Fruit fly (Drosophila melanogaster) whole organism, wandering third instar larva: ENCODE measurements around the gene Sh3beta.

Experiments used
- Myc ChIP-seq: fragments of >200 bp; optimal IDR thresholded peaks from 2 replicates; lab custom pipeline; 2017
- N ChIP-seq: fragments of >200 bp; optimal IDR thresholded peaks from 2 replicates; lab custom pipeline; 2018; ENCODE audit warnings: missing biosample characterization, missing external identifiers, missing genetic modification characterization
- OdsH ChIP-seq: fragments of 200-800 bp; sonication (Bioruptor generic); optimal IDR thresholded peaks from 2 replicates; lab custom pipeline; 2016; ENCODE audit warnings: missing biosample characterization, mild to moderate bottlenecking, missing genetic modification characterization
- Sp1 ChIP-seq: fragments of 200-800 bp; sonication (Bioruptor generic); optimal IDR thresholded peaks from 3 replicates; lab custom pipeline; 2019; ENCODE audit warnings: missing biosample characterization, mild to moderate bottlenecking, missing genetic modification characterization, moderate library complexity
- jim ChIP-seq: fragments of 175-275, 200-325 bp; sonication (Bioruptor generic); optimal IDR thresholded peaks from 2 replicates; lab custom pipeline; 2016; ENCODE audit warnings: missing biosample characterization, mild to moderate bottlenecking, missing genetic modification characterization
- psq ChIP-seq: fragments of 200-800 bp; sonication (Bioruptor generic); optimal IDR thresholded peaks from 3 replicates; lab custom pipeline; 2017; ENCODE audit warnings: missing biosample characterization, mild to moderate bottlenecking, missing genetic modification characterization, moderate library complexity

- TF ChIP-seq jim (no peak), psq (GFP tag; lab: Kevin White, UChicago) (no peak), OdsH (GFP tag; lab: Kevin White, UChicago) (no peak), Sp1 (GFP tag; lab: Kevin White, UChicago) (no peak), N (GFP tag; lab: Kevin White, UChicago) (no peak), Myc (lab: Kevin White, UChicago) (no peak)
Measured at dm6 chr3L:7404081-7404480, 35.0 kb upstream of the Sh3beta start, which contains the start of gene CG8560.
